Worm (Caenorhabditis elegans) whole organism, young adult: ENCODE data around the gene C28D4.7.

Source experiments
- B0019.2 ChIP-seq: fragments of 200-800 bp; sonication (Bioruptor generic); conservative IDR thresholded peaks from 2 replicates; pipeline ENCODE4 v1.3.6; 2022; ENCODE audit warnings: missing genetic modification reagents, missing genetic modification characterization, missing compliant biosample characterization
- B0035.1 ChIP-seq: sonication (generic microtip); optimal IDR thresholded peaks from 2 replicates; lab custom pipeline; 2016; ENCODE audit warnings: missing genetic modification characterization, mild to moderate bottlenecking, missing compliant biosample characterization, missing genotype, missing genetic modification reagents
- C06A6.2 ChIP-seq: fragments of 200-800 bp; sonication (Bioruptor generic); conservative IDR thresholded peaks from 2 replicates; pipeline ENCODE4 v1.3.6; 2022; ENCODE audit warnings: missing genetic modification characterization, missing compliant biosample characterization
- C17E4.6 ChIP-seq: fragments of 200-800 bp; sonication (Bioruptor generic); IDR thresholded peaks from 2 replicates; pipeline ENCODE4 v1.3.6; 2022; ENCODE audit warnings: missing genetic modification reagents, missing genetic modification characterization, missing compliant biosample characterization
- F10E7.11 ChIP-seq: sonication (generic microtip); optimal IDR thresholded peaks from 2 replicates; lab custom pipeline; 2017; ENCODE audit warnings: mild to moderate bottlenecking, missing genetic modification characterization, moderate library complexity, missing compliant biosample characterization
- F22D6.2 ChIP-seq: sonication (generic microtip); optimal IDR thresholded peaks from 2 replicates; lab custom pipeline; 2016; ENCODE audit warnings: mild to moderate bottlenecking, missing genetic modification characterization, missing compliant biosample characterization
- F37B4.10 ChIP-seq: fragments of 200-800 bp; sonication (Bioruptor generic); IDR thresholded peaks from 2 replicates; pipeline ENCODE4 v1.3.6; 2022; ENCODE audit warnings: missing genetic modification characterization, missing compliant biosample characterization
- F49E8.2 ChIP-seq: sonication (generic microtip); optimal IDR thresholded peaks from 3 replicates; lab custom pipeline; 2017; ENCODE audit warnings: missing genetic modification characterization, mild to moderate bottlenecking, missing compliant biosample characterization, antibody characterized with exemption, moderate library complexity; ENCODE audit not compliant: insufficient read depth
- T07F8.4 ChIP-seq: sonication (generic microtip); optimal IDR thresholded peaks from 2 replicates; lab custom pipeline; 2016; ENCODE audit warnings: mild to moderate bottlenecking, missing genetic modification characterization, moderate library complexity, missing compliant biosample characterization
- Y53F4B.3 ChIP-seq: fragments of 200-800 bp; sonication (Bioruptor generic); IDR thresholded peaks from 2 replicates; pipeline ENCODE4 v1.3.6; 2022; ENCODE audit warnings: missing genetic modification reagents, missing genetic modification characterization, missing compliant biosample characterization
- Y53G8AR.9 ChIP-seq: fragments of 200-800 bp; sonication (Bioruptor generic); conservative IDR thresholded peaks from 2 replicates; pipeline ENCODE4 v1.3.6; 2022; ENCODE audit warnings: missing genetic modification reagents, missing genetic modification characterization, missing compliant biosample characterization
- Y67H2A.10 ChIP-seq: fragments of 200-800 bp; sonication (Bioruptor generic); conservative IDR thresholded peaks from 2 replicates; pipeline ENCODE4 v1.3.6; 2022; ENCODE audit warnings: missing genetic modification reagents, missing genetic modification characterization, missing compliant biosample characterization
- ZK185.1 ChIP-seq: sonication (generic microtip); optimal IDR thresholded peaks from 2 replicates; lab custom pipeline; 2016; ENCODE audit warnings: mild to moderate bottlenecking, missing genetic modification characterization, missing compliant biosample characterization; ENCODE audit not compliant: poor library complexity, severe bottlenecking
- ama-1 ChIP-seq, 3 experiments: fragments of 150-350 bp in 1 of 3; sonication (generic microtip) in 2 of 3; optimal IDR thresholded peaks; 2 replicates each; lab custom pipeline; 2014 to 2018; ENCODE audit warnings: missing biosample characterization in 2 of 3, missing genetic modification characterization in 2 of 3, missing genetic modification reagents in 2 of 3
- aptf-3 ChIP-seq: fragments of 200-800 bp; sonication (Bioruptor generic); IDR thresholded peaks from 2 replicates; pipeline ENCODE4 v1.3.6; 2022; ENCODE audit warnings: missing genetic modification characterization, missing compliant biosample characterization
- atf-7 ChIP-seq: sonication (generic microtip); optimal IDR thresholded peaks from 2 replicates; lab custom pipeline; 2017; ENCODE audit warnings: mild to moderate bottlenecking, missing genetic modification characterization, missing compliant biosample characterization
- attf-3 ChIP-seq: fragments of 200-800 bp; sonication (Bioruptor generic); conservative IDR thresholded peaks from 2 replicates; pipeline ENCODE4 v1.3.6; 2022; ENCODE audit warnings: missing genetic modification reagents, missing genetic modification characterization, missing compliant biosample characterization
- ceh-79 ChIP-seq: sonication (generic microtip); optimal IDR thresholded peaks from 2 replicates; lab custom pipeline; 2017; ENCODE audit warnings: mild to moderate bottlenecking, missing genetic modification characterization, missing compliant biosample characterization
- dpl-1 ChIP-seq: fragments of 150-350 bp; optimal IDR thresholded peaks from 2 replicates; lab custom pipeline; 2014; ENCODE audit warnings: missing biosample characterization, missing genetic modification reagents, missing genetic modification characterization
- efl-1 ChIP-seq: fragments of 150-350 bp; optimal IDR thresholded peaks from 2 replicates; lab custom pipeline; 2014; ENCODE audit warnings: missing biosample characterization, missing genetic modification reagents, missing genetic modification characterization
- egl-18 ChIP-seq: fragments of 200-800 bp; sonication (Bioruptor generic); IDR thresholded peaks from 2 replicates; pipeline ENCODE4 v1.3.6; 2022; ENCODE audit warnings: missing genetic modification reagents, missing genetic modification characterization, missing compliant biosample characterization
- gei-17 ChIP-seq: fragments of 200-800 bp; sonication (Bioruptor generic); optimal IDR thresholded peaks from 2 replicates; lab custom pipeline; 2018; ENCODE audit warnings: mild to moderate bottlenecking, missing genetic modification characterization, missing compliant biosample characterization
- hlh-26 ChIP-seq: fragments of 200-800 bp; sonication (Bioruptor generic); conservative IDR thresholded peaks from 2 replicates; pipeline ENCODE4 v1.3.6; 2022; ENCODE audit warnings: missing genetic modification reagents, missing genetic modification characterization, missing compliant biosample characterization
- hrde-1 ChIP-seq: sonication (generic microtip); optimal IDR thresholded peaks from 2 replicates; lab custom pipeline; 2016; ENCODE audit warnings: missing genetic modification characterization, mild to moderate bottlenecking, missing compliant biosample characterization, moderate library complexity, missing genotype, missing genetic modification reagents, borderline replicate concordance
- hsf-1 ChIP-seq: fragments of 200-800 bp; sonication (Bioruptor generic); IDR thresholded peaks from 2 replicates; pipeline ENCODE4 v1.3.6; 2022; ENCODE audit warnings: missing genetic modification reagents, missing genetic modification characterization, missing compliant biosample characterization
- lag-1 ChIP-seq: fragments of 200-800 bp; sonication (Bioruptor generic); IDR thresholded peaks from 2 replicates; pipeline ENCODE4 v1.3.6; 2022; ENCODE audit warnings: missing genetic modification reagents, missing genetic modification characterization, missing compliant biosample characterization
- lin-26 ChIP-seq: fragments of 200-800 bp; sonication (Bioruptor generic); IDR thresholded peaks from 2 replicates; pipeline ENCODE4 v1.3.6; 2022; ENCODE audit warnings: missing genetic modification reagents, missing genetic modification characterization, missing compliant biosample characterization
- lin-35 ChIP-seq, 3 experiments: fragments of 150-350 bp in 2 of 3; sonication (generic microtip) in 1 of 3; optimal IDR thresholded peaks; 2 replicates each; lab custom pipeline; 2014 to 2018; ENCODE audit warnings: missing biosample characterization in 3 of 3, missing genetic modification characterization in 3 of 3, missing genetic modification reagents in 3 of 3
- lir-1 ChIP-seq: fragments of 200-800 bp; sonication (Bioruptor generic); conservative IDR thresholded peaks from 2 replicates; pipeline ENCODE4 v1.3.6; 2022; ENCODE audit warnings: missing genetic modification reagents, missing genetic modification characterization, missing compliant biosample characterization
- madf-6 ChIP-seq: fragments of 200-800 bp; sonication (Bioruptor generic); IDR thresholded peaks from 2 replicates; pipeline ENCODE4 v1.3.6; 2022; ENCODE audit warnings: missing genetic modification reagents, missing genetic modification characterization, missing compliant biosample characterization
- mcd-1 ChIP-seq: fragments of 200-800 bp; sonication (Bioruptor generic); IDR thresholded peaks from 2 replicates; pipeline ENCODE4 v1.3.6; 2022; ENCODE audit warnings: missing genetic modification reagents, missing genetic modification characterization, missing compliant biosample characterization
- mes-4 ChIP-seq: sonication (generic microtip); optimal IDR thresholded peaks from 2 replicates; lab custom pipeline; 2016; ENCODE audit warnings: missing genotype, missing genetic modification characterization, missing compliant biosample characterization
- nfyb-1 ChIP-seq: fragments of 200-800 bp; sonication (Bioruptor generic); IDR thresholded peaks from 2 replicates; pipeline ENCODE4 v1.3.6; 2022; ENCODE audit warnings: missing genetic modification reagents, missing genetic modification characterization, missing compliant biosample characterization
- rpc-1 ChIP-seq, 2 experiments: fragments of 150-350 bp in 1 of 2; sonication (generic microtip) in 1 of 2; optimal IDR thresholded peaks; 2 replicates each; lab custom pipeline; 2014 to 2018; ENCODE audit warnings: missing biosample characterization in 1 of 2, missing genetic modification characterization in 1 of 2, missing genetic modification reagents in 1 of 2, missing genotype in 1 of 2
- sea-2 ChIP-seq: fragments of 200-800 bp; sonication (Bioruptor generic); IDR thresholded peaks from 2 replicates; pipeline ENCODE4 v1.3.6; 2022; ENCODE audit warnings: missing genetic modification characterization, missing compliant biosample characterization
- sptf-2 ChIP-seq: fragments of 200-800 bp; sonication (Bioruptor generic); optimal IDR thresholded peaks from 2 replicates; lab custom pipeline; 2018; ENCODE audit warnings: mild to moderate bottlenecking, missing genetic modification characterization, missing compliant biosample characterization
- tlf-1 ChIP-seq: fragments of 200-800 bp; sonication (Bioruptor generic); optimal IDR thresholded peaks from 2 replicates; lab custom pipeline; 2018; ENCODE audit warnings: mild to moderate bottlenecking, missing genetic modification characterization, missing compliant biosample characterization
- unc-62 ChIP-seq: fragments of 150-350 bp; optimal IDR thresholded peaks from 2 replicates; lab custom pipeline; 2014; ENCODE audit warnings: missing biosample characterization, missing genetic modification reagents, missing genetic modification characterization

C28D4.7 gene

ce11 chrIV:9742883-9743282 lies at the start of gene C28D4.7:
Gene C28D4.7 (minus strand): TSS chrIV:9743147.
- no peak for TF ChIP-seq hlh-26

DNA sequence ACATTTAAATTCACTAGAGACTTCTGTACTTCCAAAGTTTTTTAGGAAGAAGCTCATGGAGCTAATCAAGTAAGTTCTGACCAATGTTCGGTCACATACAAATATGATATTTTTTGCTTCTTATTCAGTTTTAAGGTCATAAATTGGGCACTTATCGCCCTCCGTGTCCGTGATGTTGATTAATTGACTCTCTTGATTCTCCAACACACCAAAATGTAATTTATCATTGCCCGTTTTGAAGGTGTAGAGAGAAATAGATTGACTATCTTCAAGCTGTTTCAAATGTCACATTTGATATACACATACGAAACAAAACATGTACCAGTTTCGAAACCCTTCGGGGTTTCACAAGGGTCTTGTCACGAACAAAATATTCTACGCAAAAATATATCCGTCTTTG lies 47.8 kb upstream of the C28D4.7 start:
- TF ChIP-seq tlf-1 (GFP tag; lab: Kevin White, UChicago) (no peak), sptf-2 (GFP tag; lab: Kevin White, UChicago) (no peak), C06A6.2 (GFP tag; lab: Robert Waterston, UW) (no peak), B0035.1 (tag; lab: Kevin White, UChicago) (no peak), C17E4.6 (no peak), nfyb-1 (GFP tag; lab: Robert Waterston, UW) (no peak), ZK185.1 (tag; lab: Kevin White, UChicago) (no peak), F49E8.2 (tag; lab: Kevin White, UChicago) (no peak), hsf-1 (no peak), F10E7.11 (tag; lab: Kevin White, UChicago) (no peak), Y53G8AR.9 (GFP tag; lab: Robert Waterston, UW) (no peak), ama-1 (optimal IDR thresholded peaks at IDR 0.05; lab: Kevin White, UChicago) (no peak), ama-1 (GFP tag; optimal IDR thresholded peaks at IDR 0.05; lab: Kevin White, UChicago) (no peak), gei-17 (no peak), lin-35 (GFP tag; optimal IDR thresholded peaks at IDR 0.05; lab: Kevin White, UChicago) (no peak), sea-2 (GFP tag; lab: Robert Waterston, UW) (no peak), efl-1 (GFP tag; lab: Kevin White, UChicago) (no peak), Y67H2A.10 (no peak), aptf-3 (GFP tag; lab: Robert Waterston, UW) (no peak), F37B4.10 (GFP tag; lab: Robert Waterston, UW) (no peak)

ce11 chrIV:9789496-9789895 lies 46.5 kb upstream of the C28D4.7 start, which contains the start of gene T13F2.4:
Gene T13F2.4 (plus strand): TSS chrIV:9789796.
- TF ChIP-seq Y53F4B.3 (GFP tag; lab: Robert Waterston, UW) (no peak), mcd-1 (GFP tag; lab: Robert Waterston, UW) (no peak), egl-18 (no peak), rpc-1 (optimal IDR thresholded peaks at IDR 0.05; lab: Kevin White, UChicago) (no peak), rpc-1 (tag; optimal IDR thresholded peaks at IDR 0.05; lab: Kevin White, UChicago) (no peak), lir-1 (no peak), lag-1 (GFP tag; lab: Robert Waterston, UW) (no peak), F22D6.2 (tag; lab: Kevin White, UChicago) (no peak), ceh-79 (no peak), hrde-1 (tag; lab: Kevin White, UChicago) (no peak), unc-62 (GFP tag; lab: Kevin White, UChicago) (no peak), dpl-1 (GFP tag; lab: Kevin White, UChicago) (no peak)

ce11 chrIV:9784689-9785088 lies 41.7 kb upstream of the C28D4.7 start, which contains the start of gene sre-4:
Gene sre-4 (minus strand): TSS chrIV:9784789.
- no peak for TF ChIP-seq B0019.2 (GFP tag; lab: Robert Waterston, UW)
- no peak for TF ChIP-seq efl-1 (GFP tag; lab: Kevin White, UChicago)
- TF ChIP-seq C06A6.2 (GFP tag; lab: Robert Waterston, UW) = no peak
- TF ChIP-seq T07F8.4 (tag; lab: Kevin White, UChicago) = no peak
- TF ChIP-seq madf-6 (GFP tag; lab: Robert Waterston, UW) = no peak
- TF ChIP-seq tlf-1 (GFP tag; lab: Kevin White, UChicago) = no peak
- TF ChIP-seq atf-7 = no peak
- no peak for TF ChIP-seq aptf-3 (GFP tag; lab: Robert Waterston, UW)
- no peak for TF ChIP-seq mes-4
- TF ChIP-seq ceh-79 = no peak
- TF ChIP-seq lin-26 (GFP tag; lab: Robert Waterston, UW) = no peak
- TF ChIP-seq F49E8.2 (tag; lab: Kevin White, UChicago) = no peak
- TF ChIP-seq attf-3 (GFP tag; lab: Robert Waterston, UW) = no peak
